Worm (Caenorhabditis elegans): Measurements from ENCODE around the gene C03B1.1.

Gene C03B1.1

DNA sequence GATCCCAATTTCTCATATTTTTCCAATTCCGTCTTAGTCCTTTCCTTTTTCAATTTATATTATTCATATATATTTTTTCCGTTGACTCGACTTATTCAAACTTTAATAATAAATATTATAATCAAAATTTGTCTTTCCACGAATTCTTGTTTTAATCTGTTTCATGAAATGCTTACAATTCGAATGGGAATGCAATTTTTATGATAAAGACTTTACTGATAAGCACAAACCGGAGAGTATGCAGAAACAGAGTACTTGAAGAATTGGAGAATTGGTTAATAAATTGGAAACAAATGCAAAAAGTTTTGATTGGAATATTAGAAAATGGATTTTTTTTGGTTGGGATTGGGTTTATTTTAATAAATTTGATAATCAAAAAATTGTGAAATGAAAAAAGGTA lies 33.7 kb downstream of the C03B1.1 start:
- TF ChIP-seq nhr-28 (tag; optimal IDR thresholded peaks at IDR 0.05) (peak; percentile 1), F49E8.2 (tag; optimal IDR thresholded peaks at IDR 0.05; ENCODE audit: borderline replicate concordance) (no peak), pqm-1 (tag; optimal IDR thresholded peaks at IDR 0.05) (peak; percentile 76), daf-16 (GFP tag; optimal IDR thresholded peaks at IDR 0.05) (no peak), daf-16 (tag; optimal IDR thresholded peaks at IDR 0.05) (no peak), dve-1 (tag; optimal IDR thresholded peaks at IDR 0.05; ENCODE audit: insufficient read depth) (no peak), madf-5 (GFP tag; IDR thresholded peaks at IDR 0.05) (no peak), mxl-2 (GFP tag; conservative IDR thresholded peaks at IDR 0.05) (no peak), ZK337.2 (GFP tag; IDR thresholded peaks at IDR 0.05) (no peak), saeg-2 (GFP tag; IDR thresholded peaks at IDR 0.05) (no peak), rbr-2 (tag; optimal IDR thresholded peaks at IDR 0.05) (no peak), lin-15B (tag; optimal IDR thresholded peaks at IDR 0.05) (no peak)

DNA sequence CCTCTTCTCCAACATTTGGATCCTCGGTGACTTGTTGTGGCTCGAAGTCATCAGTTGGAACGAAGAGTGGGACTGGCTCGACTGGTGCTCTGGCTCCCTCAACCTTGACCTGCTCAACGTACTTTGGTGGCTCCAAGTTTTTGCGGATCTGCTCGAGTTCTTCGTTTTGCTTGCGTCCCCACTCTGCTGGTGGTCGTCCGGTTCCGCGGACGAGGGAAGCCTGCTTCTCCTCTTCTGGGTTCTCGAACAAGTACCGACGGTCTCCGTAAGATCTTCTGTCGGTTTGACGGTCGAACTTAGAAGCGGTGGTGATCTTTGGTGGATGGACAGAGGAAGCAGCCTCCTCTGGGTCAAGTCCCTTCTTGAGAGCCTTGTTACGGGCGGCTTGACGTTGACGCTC lies 34.2 kb downstream of the C03B1.1 start:
- TF ChIP-seq set-16 (GFP tag; IDR thresholded peaks at IDR 0.05): peak; percentile 73
- no peak for TF ChIP-seq fkh-10 (GFP tag; optimal IDR thresholded peaks at IDR 0.05)

DNA sequence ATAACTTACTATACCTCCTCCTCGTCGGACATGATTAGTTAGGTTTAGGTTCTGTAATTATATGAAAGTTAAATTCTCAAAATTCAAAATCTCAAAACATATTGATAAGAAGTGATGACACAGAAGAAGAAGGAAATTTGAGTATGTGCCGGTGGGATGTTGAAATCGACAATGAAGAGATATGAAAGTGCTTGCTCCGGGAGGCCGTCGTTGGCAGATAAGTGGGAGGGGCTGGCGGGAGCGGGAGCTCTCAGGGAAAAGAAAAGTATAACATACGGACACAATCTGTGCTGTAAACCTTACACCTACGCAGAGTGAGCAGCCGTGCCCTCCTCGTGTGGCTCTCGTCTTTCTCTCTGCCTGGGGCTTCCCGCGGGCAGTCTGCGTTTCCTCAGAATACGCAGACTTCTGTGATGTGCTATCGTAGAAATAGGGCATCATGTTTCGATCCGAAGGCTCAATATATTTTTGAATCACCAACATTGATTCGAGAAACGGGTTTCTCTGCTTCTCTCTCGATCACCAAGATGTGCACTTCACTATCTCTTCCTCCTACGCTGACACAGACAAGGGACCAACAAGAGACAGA lies 35.7 kb downstream of the C03B1.1 start, which contains the start of gene mup-2:
TSS of gene mup-2 (minus strand) at position 51 of the 589 bp plus-strand sequence.
- TF ChIP-seq tag-97 (GFP tag; IDR thresholded peaks at IDR 0.05): no peak
- TF ChIP-seq Y5F2A.4 (GFP tag; optimal IDR thresholded peaks at IDR 0.05): no peak
- no peak for TF ChIP-seq zip-11 (GFP tag; IDR thresholded peaks at IDR 0.05)
- TF ChIP-seq daf-16 (GFP tag; optimal IDR thresholded peaks at IDR 0.05): peak in 1 of 2 experiments; percentile 93
- no peak for TF ChIP-seq daf-16 (tag; optimal IDR thresholded peaks at IDR 0.05)
- TF ChIP-seq ctbp-1 (GFP tag; IDR thresholded peaks at IDR 0.05): peak; percentile 61; the same call in 1 of the 2 replicates
- TF ChIP-seq spr-1 (tag; optimal IDR thresholded peaks at IDR 0.05): no peak
- no peak for TF ChIP-seq nhr-42 (GFP tag; IDR thresholded peaks at IDR 0.05)
- peak in 1 of 2 experiments; percentile 19 for TF ChIP-seq mdl-1 (tag; optimal IDR thresholded peaks at IDR 0.05)
- TF ChIP-seq aha-1 (tag): no peak
- no peak for TF ChIP-seq lim-7 (GFP tag; IDR thresholded peaks at IDR 0.05)
- no peak; the same call in 1 of the 2 replicates for TF ChIP-seq set-16 (GFP tag; IDR thresholded peaks at IDR 0.05)
- TF ChIP-seq F44E2.7 (GFP tag; IDR thresholded peaks at IDR 0.05): no peak
- TF ChIP-seq pqm-1 (tag; optimal IDR thresholded peaks at IDR 0.05): no peak
- TF ChIP-seq nhr-11 (tag; optimal IDR thresholded peaks at IDR 0.05): peak; percentile 60
- TF ChIP-seq dmd-6 (GFP tag; IDR thresholded peaks at IDR 0.05): peak; percentile 12; the same call in 1 of the 2 replicates
- TF ChIP-seq mxl-3 (GFP tag; optimal IDR thresholded peaks at IDR 0.05): peak; percentile 12
- peak; percentile 74 for TF ChIP-seq hlh-11 (tag; optimal IDR thresholded peaks at IDR 0.05)

DNA sequence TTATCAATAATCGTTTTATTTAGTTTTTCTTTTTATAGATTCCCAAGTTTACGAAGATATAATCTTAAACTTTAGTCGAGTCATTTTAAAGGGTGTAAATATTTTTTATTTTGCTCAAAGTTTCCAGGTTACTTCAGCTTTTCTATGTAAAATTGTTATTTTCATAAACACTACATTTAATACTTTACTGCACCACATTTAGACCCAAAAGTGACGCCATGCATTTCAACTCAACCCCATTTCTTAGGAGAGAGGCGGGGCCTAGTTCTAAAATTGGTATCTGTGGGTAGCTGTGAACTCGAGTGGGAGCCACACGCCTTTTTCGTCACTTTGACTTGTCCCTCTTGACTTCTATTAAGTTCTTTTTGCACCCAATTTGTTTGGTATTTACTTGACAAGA lies 38.0 kb downstream of the C03B1.1 start, which contains the start of gene T22E5.1:
TSS of gene T22E5.1 (plus strand) at position 301 of the 400 bp plus-strand sequence.
- no peak for TF ChIP-seq rbr-2 (tag; optimal IDR thresholded peaks at IDR 0.05)
- TF ChIP-seq F26F4.8 (GFP tag; conservative IDR thresholded peaks at IDR 0.05): no peak
- no peak for TF ChIP-seq ceh-82 (tag; optimal IDR thresholded peaks at IDR 0.05)
- TF ChIP-seq spr-1 (tag; optimal IDR thresholded peaks at IDR 0.05): no peak
- TF ChIP-seq php-3 (GFP tag; IDR thresholded peaks at IDR 0.05): no peak
- no peak for TF ChIP-seq ZK337.2 (GFP tag; IDR thresholded peaks at IDR 0.05)
- no peak for TF ChIP-seq T26A8.4 (GFP tag; IDR thresholded peaks at IDR 0.05)
- no peak for TF ChIP-seq snpc-1.2 (GFP tag; IDR thresholded peaks at IDR 0.05)
- TF ChIP-seq nhr-102 (tag; optimal IDR thresholded peaks at IDR 0.05): no peak
- TF ChIP-seq cey-2 (tag; optimal IDR thresholded peaks at IDR 0.05; ENCODE audit: borderline replicate concordance, insufficient read depth): no peak
- no peak for TF ChIP-seq nhr-41 (GFP tag; IDR thresholded peaks at IDR 0.05)
- TF ChIP-seq nhr-111 (GFP tag; optimal IDR thresholded peaks at IDR 0.05): no peak

Data from whole organism, L4 larva.